Worm (Caenorhabditis elegans): ENCODE measurements around the gene cyd-1.

DNA sequence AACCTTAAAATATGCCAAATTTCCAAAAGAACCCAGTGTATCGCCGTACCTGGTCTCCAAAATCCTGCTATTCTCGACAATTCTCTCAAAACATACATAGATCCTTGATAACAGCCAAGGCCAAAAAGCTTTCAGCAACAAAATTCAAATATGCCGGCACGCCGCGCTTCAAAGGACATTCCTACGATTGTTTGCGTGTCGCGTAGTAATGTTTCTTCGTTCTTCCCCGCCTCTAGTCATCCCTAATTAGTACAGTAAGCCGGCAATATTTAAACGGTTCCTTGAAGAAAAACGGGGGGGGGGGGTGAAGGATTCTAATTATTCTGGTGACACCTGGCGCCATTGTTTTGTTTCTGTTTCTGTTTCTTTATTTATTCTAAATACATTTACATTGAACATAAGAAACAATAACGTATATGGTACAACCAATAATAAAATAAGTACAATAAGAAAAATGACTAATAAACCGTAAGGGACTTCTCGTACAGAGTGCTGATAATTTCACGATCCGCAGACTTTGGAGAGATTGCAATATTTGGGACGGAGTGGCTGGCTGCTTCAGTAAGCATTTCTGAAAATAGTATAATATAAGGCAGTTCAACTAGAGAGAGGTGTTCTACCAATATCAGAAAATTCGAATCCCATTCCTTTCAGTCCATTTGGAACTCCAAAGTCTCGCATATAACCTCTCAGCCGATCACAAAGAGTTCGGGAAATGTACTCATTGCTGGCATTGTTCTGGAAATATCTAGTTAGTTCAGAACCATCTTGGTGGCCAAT is 13.8 kb downstream of the cyd-1 start:
- TF ChIP-seq ets-4 (GFP tag; optimal IDR thresholded peaks at IDR 0.05) = no peak
- TF ChIP-seq nfya-1 (tag; optimal IDR thresholded peaks at IDR 0.05; ENCODE audit: borderline replicate concordance, insufficient read depth) = no peak
- TF ChIP-seq unc-62 (GFP tag; optimal IDR thresholded peaks at IDR 0.05) = no peak

All from whole organism, young adult.